4 worm cellular contexts compared by ENCODE assay signal in genomic region chrV:13041666-13042065, ce11.
TF ChIP-seq lines count a peak whose summit lies in the region.

scyl-1 (minus strand) TSS chrV:13041721.

TF ChIP-seq in whole organism, L2 larva, 48 proteins besides CTCF, POLR2A, EP300 and RAD21 (continued from another document):
- TF ChIP-seq alr-1 (tag; optimal IDR thresholded peaks at IDR 0.05; lab: Kevin White, UChicago) (no peak), sma-9 (GFP tag; optimal IDR thresholded peaks at IDR 0.05; lab: Kevin White, UChicago) (peak; percentile 92), sma-9 (tag; optimal IDR thresholded peaks at IDR 0.05; lab: Kevin White, UChicago) (no peak), egl-27 (tag; optimal IDR thresholded peaks at IDR 0.05; lab: Kevin White, UChicago) (no peak), ama-1 (optimal IDR thresholded peaks at IDR 0.05; lab: Kevin White, UChicago) (no peak), unc-55 (GFP tag; optimal IDR thresholded peaks at IDR 0.05; lab: Kevin White, UChicago) (peak; percentile 74), peb-1 (tag; optimal IDR thresholded peaks at IDR 0.05; lab: Kevin White, UChicago) (no peak), unc-39 (tag; optimal IDR thresholded peaks at IDR 0.05; lab: Kevin White, UChicago) (no peak), ztf-4 (tag; optimal IDR thresholded peaks at IDR 0.05; lab: Kevin White, UChicago) (peak; percentile 31), lin-13 (GFP tag; optimal IDR thresholded peaks at IDR 0.05; lab: Kevin White, UChicago) (peak; percentile 85), C34F6.9 (tag; optimal IDR thresholded peaks at IDR 0.05; lab: Kevin White, UChicago) (peak; percentile 71), Y55F3AM.14 (GFP tag; optimal IDR thresholded peaks at IDR 0.05; lab: Kevin White, UChicago) (no peak), skn-1 (tag; optimal IDR thresholded peaks at IDR 0.05; lab: Kevin White, UChicago) (no peak), ztf-11 (tag; optimal IDR thresholded peaks at IDR 0.05; lab: Kevin White, UChicago) (no peak), elt-1 (tag; optimal IDR thresholded peaks at IDR 0.05; lab: Kevin White, UChicago) (no peak), lsy-2 (tag; optimal IDR thresholded peaks at IDR 0.05; lab: Kevin White, UChicago) (peak; percentile 69 to 89), gmeb-1 (tag; optimal IDR thresholded peaks at IDR 0.05; lab: Kevin White, UChicago) (peak; percentile 83), unc-62 (GFP tag; optimal IDR thresholded peaks at IDR 0.05; lab: Kevin White, UChicago) (no peak), nhr-23 (tag; optimal IDR thresholded peaks at IDR 0.05; lab: Kevin White, UChicago) (no peak), F13H6.1 (tag; optimal IDR thresholded peaks at IDR 0.05; lab: Kevin White, UChicago) (peak; percentile 83), snpc-4 (tag; optimal IDR thresholded peaks at IDR 0.05; lab: Kevin White, UChicago) (peak; percentile 17), fos-1 (tag; optimal IDR thresholded peaks at IDR 0.05; lab: Kevin White, UChicago) (peak; percentile 71), nhr-6 (tag; optimal IDR thresholded peaks at IDR 0.05; lab: Kevin White, UChicago) (no peak), sem-4 (tag; optimal IDR thresholded peaks at IDR 0.05; lab: Kevin White, UChicago) (peak; percentile 83), nhr-237 (tag; optimal IDR thresholded peaks at IDR 0.05; lab: Kevin White, UChicago) (no peak)
TF ChIP-seq in whole organism, L2 larva: peak in this region for 20.

TF ChIP-seq in whole organism, L4 larva, 104 proteins besides CTCF, POLR2A, EP300 and RAD21 (continued from another document and continues in another):
- TF ChIP-seq daf-8 (GFP tag; IDR thresholded peaks at IDR 0.05; lab: Robert Waterston, UW): no peak
- peak; percentile 48 for TF ChIP-seq nhr-25 (tag; optimal IDR thresholded peaks at IDR 0.05; lab: Kevin White, UChicago; ENCODE audit: borderline replicate concordance, insufficient read depth)
- peak; percentile 70 for TF ChIP-seq nhr-28 (tag; optimal IDR thresholded peaks at IDR 0.05; lab: Kevin White, UChicago)
- no peak for TF ChIP-seq ceh-82 (tag; optimal IDR thresholded peaks at IDR 0.05; lab: Kevin White, UChicago)
- no peak for TF ChIP-seq php-3 (GFP tag; IDR thresholded peaks at IDR 0.05; lab: Robert Waterston, UW)
- TF ChIP-seq nhr-42 (GFP tag; IDR thresholded peaks at IDR 0.05; lab: Robert Waterston, UW): peak; percentile 66
- TF ChIP-seq lsy-2 (tag; optimal IDR thresholded peaks at IDR 0.05; lab: Kevin White, UChicago): peak in 1 of 2 experiments; percentile 90
- TF ChIP-seq set-16 (GFP tag; IDR thresholded peaks at IDR 0.05; lab: Robert Waterston, UW): no peak
- no peak for TF ChIP-seq daf-12 (tag; optimal IDR thresholded peaks at IDR 0.05; lab: Kevin White, UChicago)
- TF ChIP-seq ZK546.5 (tag; optimal IDR thresholded peaks at IDR 0.05; lab: Kevin White, UChicago): no peak
- peak; percentile 56 for TF ChIP-seq nhr-77 (tag; optimal IDR thresholded peaks at IDR 0.05; lab: Kevin White, UChicago)
- TF ChIP-seq hmg-1.1 (GFP tag; IDR thresholded peaks at IDR 0.05; lab: Robert Waterston, UW): peak; percentile 52
- TF ChIP-seq nhr-237 (tag; optimal IDR thresholded peaks at IDR 0.05; lab: Kevin White, UChicago): no peak
- peak; percentile 74 for TF ChIP-seq lin-13 (GFP tag; optimal IDR thresholded peaks at IDR 0.05; lab: Kevin White, UChicago)
- no peak for TF ChIP-seq F37D6.2 (tag; optimal IDR thresholded peaks at IDR 0.05; lab: Kevin White, UChicago)
- peak; percentile 75 for TF ChIP-seq T26A8.4 (GFP tag; IDR thresholded peaks at IDR 0.05; lab: Robert Waterston, UW)
- no peak for TF ChIP-seq vab-7 (GFP tag; IDR thresholded peaks at IDR 0.05; lab: Robert Waterston, UW)
- TF ChIP-seq dmd-6 (GFP tag; IDR thresholded peaks at IDR 0.05; lab: Robert Waterston, UW): peak; percentile 76
- no peak for TF ChIP-seq snpc-1.2 (GFP tag; IDR thresholded peaks at IDR 0.05; lab: Robert Waterston, UW)
- no peak for TF ChIP-seq madf-9 (GFP tag; conservative IDR thresholded peaks at IDR 0.05; lab: Robert Waterston, UW)
- TF ChIP-seq saeg-2 (GFP tag; IDR thresholded peaks at IDR 0.05; lab: Robert Waterston, UW): no peak
- no peak for TF ChIP-seq daf-19 (GFP tag; conservative IDR thresholded peaks at IDR 0.05; lab: Robert Waterston, UW)
- no peak for TF ChIP-seq dmd-8 (GFP tag; IDR thresholded peaks at IDR 0.05; lab: Robert Waterston, UW)
- TF ChIP-seq pha-4 (GFP tag; IDR thresholded peaks at IDR 0.05; lab: Robert Waterston, UW): no peak
- no peak for TF ChIP-seq pha-4 (tag; optimal IDR thresholded peaks at IDR 0.05; lab: Kevin White, UChicago)
- TF ChIP-seq dpl-1 (GFP tag; optimal IDR thresholded peaks at IDR 0.05; lab: Kevin White, UChicago): peak; percentile 74
- peak; percentile 8 for TF ChIP-seq jun-1 (tag; optimal IDR thresholded peaks at IDR 0.05; lab: Kevin White, UChicago)
- no peak for TF ChIP-seq gei-8 (GFP tag; optimal IDR thresholded peaks at IDR 0.05; lab: Kevin White, UChicago)
- TF ChIP-seq fkh-10 (GFP tag; optimal IDR thresholded peaks at IDR 0.05; lab: Kevin White, UChicago): peak; percentile 23
- no peak for TF ChIP-seq lin-15B (tag; optimal IDR thresholded peaks at IDR 0.05; lab: Kevin White, UChicago)
- peak in 1 of 2 experiments; percentile 46 for TF ChIP-seq hif-1 (tag; optimal IDR thresholded peaks at IDR 0.05; lab: Kevin White, UChicago)
- TF ChIP-seq ceh-20 (GFP tag; IDR thresholded peaks at IDR 0.05; lab: Robert Waterston, UW): 0 out of 2 replicates have a peak, but pooled peaks have one; percentile 41
- TF ChIP-seq rbr-2 (tag; optimal IDR thresholded peaks at IDR 0.05; lab: Kevin White, UChicago): peak; percentile 68
- no peak for TF ChIP-seq spr-3 (GFP tag; optimal IDR thresholded peaks at IDR 0.05; lab: Kevin White, UChicago)
- peak in 1 of 2 experiments; percentile 82 for TF ChIP-seq unc-62 (GFP tag; optimal IDR thresholded peaks at IDR 0.05 in 1 of 2; lab: Kevin White, UChicago)
- TF ChIP-seq unc-62 (tag; optimal IDR thresholded peaks at IDR 0.05; lab: Kevin White, UChicago): no peak
- peak in 1 of 2 experiments; percentile 59 for TF ChIP-seq mdl-1 (tag; optimal IDR thresholded peaks at IDR 0.05; lab: Kevin White, UChicago)

TF ChIP-seq in whole organism, late embryonic, 69 proteins besides CTCF, POLR2A, EP300 and RAD21 (continued from another document):
- no peak for TF ChIP-seq mec-3 (tag; optimal IDR thresholded peaks at IDR 0.05; lab: Kevin White, UChicago; ENCODE audit: borderline replicate concordance)
- peak; percentile 23 for TF ChIP-seq dve-1 (tag; optimal IDR thresholded peaks at IDR 0.05; lab: Kevin White, UChicago)
- no peak for TF ChIP-seq tbx-7 (tag; optimal IDR thresholded peaks at IDR 0.05; lab: Kevin White, UChicago)
- TF ChIP-seq sox-4 (tag; optimal IDR thresholded peaks at IDR 0.05; lab: Kevin White, UChicago): peak; percentile 32
- no peak for TF ChIP-seq ceh-6 (GFP tag; optimal IDR thresholded peaks at IDR 0.05; lab: Kevin White, UChicago)
- peak; percentile 57 for TF ChIP-seq elt-2 (tag; optimal IDR thresholded peaks at IDR 0.05; lab: Kevin White, UChicago)
- no peak for TF ChIP-seq ztf-16 (tag; optimal IDR thresholded peaks at IDR 0.05; lab: Kevin White, UChicago)
- TF ChIP-seq sox-2 (GFP tag; IDR thresholded peaks at IDR 0.05; lab: Robert Waterston, UW): no peak
- peak; percentile 6 for TF ChIP-seq lin-11 (tag; optimal IDR thresholded peaks at IDR 0.05; lab: Kevin White, UChicago)
- no peak for TF ChIP-seq ceh-22 (tag; optimal IDR thresholded peaks at IDR 0.05; lab: Kevin White, UChicago)
- peak; percentile 58 for TF ChIP-seq ceh-34 (tag; optimal IDR thresholded peaks at IDR 0.05; lab: Kevin White, UChicago)
- no peak for TF ChIP-seq ets-4 (tag; optimal IDR thresholded peaks at IDR 0.05; lab: Kevin White, UChicago)
- no peak for TF ChIP-seq F13H6.1 (tag; optimal IDR thresholded peaks at IDR 0.05; lab: Kevin White, UChicago)
- no peak for TF ChIP-seq nhr-11 (tag; optimal IDR thresholded peaks at IDR 0.05; lab: Kevin White, UChicago)
- no peak for TF ChIP-seq unc-3 (GFP tag; conservative IDR thresholded peaks at IDR 0.05; lab: Robert Waterston, UW)
- TF ChIP-seq unc-3 (tag; optimal IDR thresholded peaks at IDR 0.05; lab: Kevin White, UChicago): no peak
- TF ChIP-seq nhr-232 (tag; optimal IDR thresholded peaks at IDR 0.05; lab: Kevin White, UChicago): no peak
- TF ChIP-seq unc-86 (tag; optimal IDR thresholded peaks at IDR 0.05; lab: Kevin White, UChicago): no peak
- TF ChIP-seq hlh-8 (tag; optimal IDR thresholded peaks at IDR 0.05; lab: Kevin White, UChicago): peak; percentile 9
- TF ChIP-seq ceh-9 (tag; optimal IDR thresholded peaks at IDR 0.05; lab: Kevin White, UChicago): no peak
- no peak for TF ChIP-seq npax-4 (tag; optimal IDR thresholded peaks at IDR 0.05; lab: Kevin White, UChicago)
- peak; percentile 13 for TF ChIP-seq pat-9 (tag; optimal IDR thresholded peaks at IDR 0.05; lab: Kevin White, UChicago)
- peak; percentile 15 for TF ChIP-seq zip-5 (tag; optimal IDR thresholded peaks at IDR 0.05; lab: Kevin White, UChicago)
- TF ChIP-seq ref-2 (tag; optimal IDR thresholded peaks at IDR 0.05; lab: Kevin White, UChicago): peak; percentile 12
- peak; percentile 16 for TF ChIP-seq syd-9 (tag; optimal IDR thresholded peaks at IDR 0.05; lab: Kevin White, UChicago)
- TF ChIP-seq ceh-14 (tag; optimal IDR thresholded peaks at IDR 0.05; lab: Kevin White, UChicago): peak; percentile 56
- TF ChIP-seq hlh-30 (tag; optimal IDR thresholded peaks at IDR 0.05; lab: Kevin White, UChicago; ENCODE audit: insufficient read depth): no peak
- TF ChIP-seq rnt-1 (tag; optimal IDR thresholded peaks at IDR 0.05; lab: Kevin White, UChicago): peak; percentile 54
- peak; percentile 59 for TF ChIP-seq ceh-31 (tag; optimal IDR thresholded peaks at IDR 0.05; lab: Kevin White, UChicago)
- TF ChIP-seq ceh-18 (tag; optimal IDR thresholded peaks at IDR 0.05; lab: Kevin White, UChicago): peak; percentile 44
- peak; percentile 8 for TF ChIP-seq sdc-2 (tag; optimal IDR thresholded peaks at IDR 0.05; lab: Kevin White, UChicago)

TF ChIP-seq in whole organism, mixed stage, embryonic, 35 proteins besides CTCF, POLR2A, EP300 and RAD21 (continued from another document):
- TF ChIP-seq bed-3 (GFP tag; optimal IDR thresholded peaks at IDR 0.05; lab: Kevin White, UChicago) (no peak), lsy-2 (tag; optimal IDR thresholded peaks at IDR 0.05; lab: Kevin White, UChicago) (peak; percentile 61), hlh-1 (tag; optimal IDR thresholded peaks at IDR 0.05; lab: Kevin White, UChicago) (peak; percentile 57), lin-13 (tag; optimal IDR thresholded peaks at IDR 0.05; lab: Kevin White, UChicago) (peak; percentile 36), mep-1 (tag; optimal IDR thresholded peaks at IDR 0.05; lab: Kevin White, UChicago) (peak; percentile 66)
